Fruit fly (Drosophila melanogaster) whole organism: Measurements from ENCODE around the gene CG14506.

Source experiments
- CG8478 ChIP-seq: fragments of >200 bp; optimal IDR thresholded peaks from 2 replicates; lab custom pipeline; 2018; ENCODE audit warnings: inconsistent platforms
- EcR ChIP-seq, 2 experiments: fragments of >200 bp; optimal IDR thresholded peaks; 2 replicates each; lab custom pipeline; 2017; ENCODE audit warnings: missing biosample characterization in 2 of 2, missing genetic modification characterization in 2 of 2, missing genetic modification reagents in 2 of 2
- pan ChIP-seq: fragments of >200 bp; optimal IDR thresholded peaks from 2 replicates; lab custom pipeline; 2017
- psq ChIP-seq: fragments of >200 bp; optimal IDR thresholded peaks from 2 replicates; lab custom pipeline; 2017

DNA sequence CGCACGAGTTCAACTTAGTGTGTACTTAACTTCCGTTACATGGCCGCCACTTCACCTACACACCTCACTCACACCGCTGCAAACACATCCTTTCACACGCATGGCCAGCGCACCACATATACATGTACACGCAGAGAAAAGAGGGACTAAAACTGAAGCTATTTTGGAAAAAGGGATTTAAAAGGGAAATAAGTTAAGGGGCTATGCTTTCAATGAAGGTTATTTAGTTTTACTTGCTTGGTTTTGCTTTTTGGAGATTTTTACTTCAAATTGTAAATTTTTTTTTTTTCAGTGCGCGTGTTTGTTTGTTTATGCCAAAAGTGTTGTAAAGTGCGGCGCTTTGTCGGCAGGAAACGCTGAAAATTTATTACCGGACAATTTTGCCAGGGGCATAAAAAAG, 25.7 kb upstream of the CG14506 start:
- TF ChIP-seq psq (lab: Kevin White, UChicago) (no peak), EcR (GFP tag; optimal IDR thresholded peaks at IDR 0.05; lab: Kevin White, UChicago) (no peak), pan (lab: Kevin White, UChicago) (no peak), CG8478 (lab: Kevin White, UChicago) (no peak)
